Worm (Caenorhabditis elegans) whole organism, L1 larva: ENCODE data around the gene F22B5.6.

Experiments used
- aha-1 ChIP-seq: fragments of 150-350 bp; optimal IDR thresholded peaks from 2 replicates; lab custom pipeline; 2014; ENCODE audit warnings: missing biosample characterization, missing genetic modification characterization
- blmp-1 ChIP-seq: fragments of 150-350 bp; optimal IDR thresholded peaks from 2 replicates; lab custom pipeline; 2014; ENCODE audit warnings: missing biosample characterization, missing genetic modification characterization
- ceh-63 ChIP-seq: fragments of 200-800 bp; sonication (Bioruptor generic); optimal IDR thresholded peaks from 2 replicates; lab custom pipeline; 2018; ENCODE audit warnings: mild to moderate bottlenecking, missing genetic modification characterization, missing compliant biosample characterization
- ceh-82 ChIP-seq, 3 experiments: fragments of 150-350 bp in 1 of 3; sonication (generic microtip) in 2 of 3; optimal IDR thresholded peaks; 2 replicates each; lab custom pipeline; 2014 to 2017; ENCODE audit warnings: missing biosample characterization in 3 of 3, missing genetic modification characterization in 3 of 3
- ceh-90 ChIP-seq: sonication (generic microtip); optimal IDR thresholded peaks from 2 replicates; lab custom pipeline; 2016; ENCODE audit warnings: missing genetic modification characterization, missing compliant biosample characterization
- efl-1 ChIP-seq, 4 experiments: fragments of 150-350 bp; optimal IDR thresholded peaks in 3 of 4; peaks in 1 of 4; 1 replicate in 1 of 4; 2 replicates in 3 of 4; lab custom pipeline; 2014; ENCODE audit warnings: missing biosample characterization in 2 of 4, missing genetic modification characterization in 2 of 4, missing genetic modification reagents in 2 of 4
- efl-3 ChIP-seq: fragments of 200-800 bp; sonication (Bioruptor generic); optimal IDR thresholded peaks from 2 replicates; lab custom pipeline; 2018; ENCODE audit warnings: mild to moderate bottlenecking, missing genetic modification characterization, missing compliant biosample characterization
- elt-2 ChIP-seq: sonication (generic microtip); optimal IDR thresholded peaks from 2 replicates; lab custom pipeline; 2016; ENCODE audit warnings: missing genetic modification characterization, mild to moderate bottlenecking, inconsistent platforms, missing compliant biosample characterization, missing genetic modification reagents
- elt-3 ChIP-seq, 6 experiments: fragments of 150-350 bp in 1 of 6; sonication (generic microtip); optimal IDR thresholded peaks; 2 replicates each; lab custom pipeline; 2017 to 2018; ENCODE audit warnings: missing biosample characterization in 6 of 6, missing genetic modification characterization in 6 of 6, inconsistent platforms in 1 of 6
- fkh-8 ChIP-seq: sonication (generic microtip); optimal IDR thresholded peaks from 2 replicates; lab custom pipeline; 2016; ENCODE audit warnings: mild to moderate bottlenecking, missing genetic modification characterization, missing compliant biosample characterization
- hlh-4 ChIP-seq: sonication (generic microtip); optimal IDR thresholded peaks from 2 replicates; lab custom pipeline; 2016; ENCODE audit warnings: mild to moderate bottlenecking, missing genetic modification characterization, missing compliant biosample characterization
- isw-1 ChIP-seq: fragments of 200-800 bp; sonication (Bioruptor generic); IDR thresholded peaks from 2 replicates; pipeline ENCODE4 v1.3.6; 2022; ENCODE audit warnings: missing genetic modification characterization, missing compliant biosample characterization
- lin-14 ChIP-seq: fragments of 200-800 bp; sonication (Bioruptor generic); optimal IDR thresholded peaks from 2 replicates; lab custom pipeline; 2018; ENCODE audit warnings: mild to moderate bottlenecking, missing genetic modification characterization, moderate library complexity, missing compliant biosample characterization
- lin-35 ChIP-seq, 2 experiments: fragments of 150-350 bp; optimal IDR thresholded peaks; 2 replicates each; lab custom pipeline; 2014; ENCODE audit warnings: missing biosample characterization in 2 of 2, missing genetic modification characterization in 2 of 2, missing genetic modification reagents in 2 of 2
- lin-39 ChIP-seq: fragments of 150-350 bp; optimal IDR thresholded peaks from 2 replicates; lab custom pipeline; 2014; ENCODE audit warnings: missing biosample characterization, missing genetic modification reagents, missing genetic modification characterization
- mab-9 ChIP-seq: fragments of 200-800 bp; sonication (Bioruptor generic); IDR thresholded peaks from 2 replicates; pipeline ENCODE4 v1.3.6; 2022; ENCODE audit warnings: missing genetic modification reagents, missing genetic modification characterization, missing compliant biosample characterization
- mep-1 ChIP-seq: fragments of 150-350 bp; optimal IDR thresholded peaks from 2 replicates; lab custom pipeline; 2014; ENCODE audit warnings: missing biosample characterization, missing genetic modification characterization
- nhr-11 ChIP-seq: fragments of 150-350 bp; optimal IDR thresholded peaks from 2 replicates; lab custom pipeline; 2014; ENCODE audit warnings: missing biosample characterization, missing genetic modification characterization
- nhr-12 ChIP-seq: sonication (generic microtip); optimal IDR thresholded peaks from 2 replicates; lab custom pipeline; 2017; ENCODE audit warnings: missing biosample characterization, missing genetic modification characterization
- nhr-20 ChIP-seq: sonication (generic microtip); optimal IDR thresholded peaks from 2 replicates; lab custom pipeline; 2016; ENCODE audit warnings: mild to moderate bottlenecking, missing genetic modification characterization, missing compliant biosample characterization
- nhr-71 ChIP-seq: sonication (generic microtip); optimal IDR thresholded peaks from 2 replicates; lab custom pipeline; 2016; ENCODE audit warnings: mild to moderate bottlenecking, missing genetic modification characterization, moderate library complexity, missing compliant biosample characterization
- nhr-85 ChIP-seq: sonication (generic microtip); peaks from one replicate; lab custom pipeline; 2016; ENCODE audit warnings: missing genetic modification characterization, inconsistent platforms, missing compliant biosample characterization
- nhr-90 ChIP-seq: sonication (generic microtip); optimal IDR thresholded peaks from 2 replicates; lab custom pipeline; 2016; ENCODE audit warnings: mild to moderate bottlenecking, missing genetic modification characterization, missing compliant biosample characterization; ENCODE audit not compliant: poor library complexity
- rnt-1 ChIP-seq: sonication (generic microtip); optimal IDR thresholded peaks from 2 replicates; lab custom pipeline; 2016; ENCODE audit warnings: mild to moderate bottlenecking, missing genetic modification characterization, moderate library complexity, missing compliant biosample characterization
- snpc-4 ChIP-seq: fragments of 150-350 bp; optimal IDR thresholded peaks from 2 replicates; lab custom pipeline; 2014; ENCODE audit warnings: missing biosample characterization, missing genetic modification characterization
- snu-23 ChIP-seq: sonication (generic microtip); optimal IDR thresholded peaks from 2 replicates; lab custom pipeline; 2016; ENCODE audit warnings: missing genetic modification characterization, missing compliant biosample characterization
- tbx-2 ChIP-seq: sonication (generic microtip); optimal IDR thresholded peaks from 2 replicates; lab custom pipeline; 2016; ENCODE audit warnings: missing genetic modification characterization, missing compliant biosample characterization
- unc-130 ChIP-seq: fragments of 150-350 bp; optimal IDR thresholded peaks from 2 replicates; lab custom pipeline; 2017; ENCODE audit warnings: missing biosample characterization, missing genetic modification characterization, inconsistent platforms
- unc-62 ChIP-seq: fragments of 150-350 bp; optimal IDR thresholded peaks from 2 replicates; lab custom pipeline; 2014; ENCODE audit warnings: missing biosample characterization, missing genetic modification reagents, missing genetic modification characterization
- zag-1 ChIP-seq: fragments of 150-350 bp; optimal IDR thresholded peaks from 2 replicates; lab custom pipeline; 2014; ENCODE audit warnings: missing biosample characterization, missing genetic modification characterization
- zip-4 ChIP-seq: fragments of 200-800 bp; sonication (Bioruptor generic); optimal IDR thresholded peaks from 2 replicates; lab custom pipeline; 2018; ENCODE audit warnings: mild to moderate bottlenecking, missing genetic modification characterization, moderate library complexity, missing compliant biosample characterization
- ztf-11 ChIP-seq, 2 experiments: sonication (generic microtip); optimal IDR thresholded peaks; 2 replicates each; lab custom pipeline; 2016 to 2017; ENCODE audit warnings: missing genetic modification characterization in 2 of 2, missing biosample characterization in 1 of 2, missing compliant biosample characterization in 1 of 2

The F22B5.6 gene

DNA sequence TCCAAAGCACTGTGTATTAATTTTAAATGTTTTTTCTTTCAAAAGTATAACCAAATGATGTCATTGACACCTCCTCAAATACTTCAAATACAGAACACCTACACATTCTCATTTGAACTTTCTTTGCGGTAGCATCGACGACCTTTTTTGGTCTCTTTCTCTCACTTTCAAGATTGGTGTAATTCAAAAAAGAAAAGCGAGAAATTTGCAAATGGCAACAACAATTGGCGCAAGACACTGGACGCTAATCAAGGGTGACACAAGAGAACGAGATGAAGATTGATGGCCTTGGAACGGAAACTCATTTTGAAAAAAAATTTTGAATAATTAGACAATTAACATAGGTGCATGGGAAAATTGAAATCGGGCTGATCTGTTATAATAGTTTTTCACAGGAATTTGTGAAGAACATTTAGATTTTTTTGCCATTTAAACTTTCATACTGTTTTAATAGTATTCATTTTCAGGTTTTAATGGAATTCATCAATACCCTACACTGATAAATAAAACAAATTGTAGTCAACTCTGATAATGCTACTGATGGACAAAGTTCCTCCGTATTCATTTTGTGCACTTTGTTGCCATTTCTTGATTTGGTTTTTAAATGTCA lies 38.8 kb downstream of the F22B5.6 start, which contains the start of gene fdgt-2:
Gene fdgt-2 (plus strand): TSS at position 560 of the 610 bp plus-strand sequence.
- TF ChIP-seq lin-14 (GFP tag; lab: Kevin White, UChicago) = no peak
- no peak for TF ChIP-seq zip-4 (GFP tag; lab: Kevin White, UChicago)
- no peak for TF ChIP-seq unc-62
- peak; percentile 65 for TF ChIP-seq nhr-85 (tag; lab: Kevin White, UChicago)
- TF ChIP-seq ztf-11 (tag; optimal IDR thresholded peaks at IDR 0.05; lab: Kevin White, UChicago) = no peak
- TF ChIP-seq elt-3 (tag; optimal IDR thresholded peaks at IDR 0.05; lab: Kevin White, UChicago) = no peak
- TF ChIP-seq ceh-82 (tag; optimal IDR thresholded peaks at IDR 0.05; lab: Kevin White, UChicago) = no peak
- no peak for TF ChIP-seq efl-3 (GFP tag; lab: Kevin White, UChicago)
- no peak for TF ChIP-seq ceh-90 (tag; lab: Kevin White, UChicago)
- TF ChIP-seq nhr-71 = no peak
- TF ChIP-seq blmp-1 = peak; percentile 18
- peak; percentile 8 for TF ChIP-seq elt-2
- no peak for TF ChIP-seq efl-1 (optimal IDR thresholded peaks at IDR 0.05; lab: Kevin White, UChicago)
- peak in 1 of 2 experiments; percentile 6 for TF ChIP-seq efl-1 (GFP tag; optimal IDR thresholded peaks at IDR 0.05 in 1 of 2; lab: Kevin White, UChicago)
- no peak for TF ChIP-seq snu-23 (GFP tag; lab: Kevin White, UChicago)
- TF ChIP-seq unc-130 = no peak
- TF ChIP-seq mep-1 (tag; lab: Kevin White, UChicago) = no peak

DNA sequence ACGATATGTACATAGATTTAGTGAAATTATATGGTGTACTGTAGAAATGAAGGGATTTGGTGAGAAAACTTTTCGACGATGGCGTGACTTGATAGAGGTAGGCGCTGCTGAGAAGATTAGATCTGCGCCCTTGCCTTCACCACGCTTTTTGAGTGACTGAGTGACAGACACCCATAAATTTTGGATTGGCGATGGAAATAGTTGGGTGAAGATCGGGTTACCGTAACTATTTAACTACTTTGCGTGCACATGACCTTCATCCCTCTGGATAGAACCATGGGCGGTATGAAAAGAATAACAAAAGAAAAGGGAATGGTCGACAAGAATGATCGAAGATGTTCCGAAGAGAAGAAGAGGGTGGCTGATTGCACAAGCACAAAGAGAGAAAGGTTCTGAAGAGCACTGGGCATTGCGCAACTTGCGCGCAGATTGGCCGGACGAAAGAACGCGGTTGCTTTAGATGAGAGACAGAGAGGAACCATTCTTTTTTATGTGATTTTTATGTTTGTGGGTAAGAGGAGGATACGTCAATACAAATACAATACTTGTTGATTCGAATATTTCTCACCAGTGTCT lies 40.4 kb downstream of the F22B5.6 start:
- TF ChIP-seq lin-39 (tag; lab: Kevin White, UChicago) = no peak
- TF ChIP-seq efl-3 (GFP tag; lab: Kevin White, UChicago) = peak; percentile 84
- peak; percentile 17 for TF ChIP-seq lin-14 (GFP tag; lab: Kevin White, UChicago)
- TF ChIP-seq nhr-11 = no peak
- TF ChIP-seq nhr-85 (tag; lab: Kevin White, UChicago) = peak; percentile 79

DNA sequence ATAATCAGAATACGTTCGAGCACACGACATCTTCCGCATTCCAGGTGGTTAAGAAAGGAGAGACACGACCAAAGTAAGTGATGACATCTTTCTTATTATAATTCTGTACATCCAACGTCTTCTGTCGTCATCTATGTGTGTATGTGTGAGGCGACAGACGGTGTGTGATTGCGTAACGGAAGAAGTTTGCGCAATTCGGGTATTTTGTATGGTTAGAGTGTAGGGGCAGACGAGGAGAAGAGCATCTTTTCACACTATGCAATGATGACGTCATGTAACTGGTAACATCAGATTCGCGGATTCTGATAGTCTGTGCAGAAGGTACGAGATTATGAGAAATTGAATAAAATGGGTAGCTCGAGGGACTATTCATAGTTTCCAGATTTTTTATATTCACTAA lies 41.0 kb downstream of the F22B5.6 start:
- TF ChIP-seq hlh-4 (tag; lab: Kevin White, UChicago) = no peak
- no peak for TF ChIP-seq nhr-12
- TF ChIP-seq fkh-8 (tag; lab: Kevin White, UChicago) = no peak
- peak; percentile 0 for TF ChIP-seq rnt-1 (tag; lab: Kevin White, UChicago)
- TF ChIP-seq, all 84 proteins: peak for 1

DNA sequence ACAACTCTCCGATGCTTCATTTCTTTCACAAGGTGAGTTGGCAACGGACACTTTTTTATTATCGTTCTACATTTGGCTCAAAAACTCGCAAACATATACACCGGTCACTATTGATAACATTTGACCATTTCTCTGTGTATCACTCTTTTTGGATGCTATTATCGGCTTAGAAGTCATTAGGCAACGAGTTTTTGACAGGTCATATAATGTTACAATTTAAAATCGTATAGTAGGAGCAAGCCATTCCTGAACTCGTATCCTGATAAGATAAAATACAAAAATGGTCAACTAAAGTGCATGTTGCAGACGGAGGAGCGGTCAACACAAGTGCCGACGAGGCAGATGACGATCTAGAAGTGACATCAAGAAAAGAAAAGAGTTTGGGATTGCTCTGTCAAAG lies 43.1 kb downstream of the F22B5.6 start:
- TF ChIP-seq zag-1 = no peak
- peak; percentile 29 for TF ChIP-seq elt-2

DNA sequence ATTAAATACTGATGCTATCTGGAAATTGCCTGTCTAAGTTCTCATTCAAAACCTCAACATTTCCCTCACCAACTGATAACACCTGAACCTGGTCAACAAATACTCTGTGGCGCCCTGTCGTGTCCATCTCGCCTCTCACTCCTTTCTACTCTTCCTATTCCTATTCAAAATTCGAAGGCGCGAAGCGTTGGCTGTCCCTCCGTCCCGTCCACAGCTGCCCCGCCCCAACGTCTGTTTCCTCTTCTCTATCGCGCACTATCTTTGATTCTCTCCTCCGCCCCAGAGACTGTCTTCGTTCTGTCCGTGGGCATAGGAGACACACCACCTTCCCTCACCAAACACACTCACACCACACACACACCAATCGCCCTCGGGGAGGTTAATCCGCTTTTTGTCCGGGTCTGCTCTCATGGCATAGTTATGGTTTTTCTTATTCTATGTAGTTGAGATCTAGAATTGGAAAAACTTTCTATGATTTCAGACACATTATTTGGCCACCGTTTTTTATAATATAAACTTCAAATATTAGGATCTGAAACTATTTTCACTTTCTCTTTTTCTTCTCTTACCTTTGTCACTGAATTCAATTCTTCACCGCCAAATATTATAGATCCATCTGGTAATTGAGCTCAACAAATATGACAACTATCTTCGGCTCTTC lies 43.8 kb downstream of the F22B5.6 start, which contains the start of gene efl-3:
Gene efl-3 (plus strand): TSS at position 611 of the 661 bp plus-strand sequence.
- TF ChIP-seq ceh-63 = no peak
- peak; percentile 70 for TF ChIP-seq nhr-85 (tag; lab: Kevin White, UChicago)
- TF ChIP-seq elt-2 = peak; percentile 33
- peak; percentile 50 for TF ChIP-seq lin-14 (GFP tag; lab: Kevin White, UChicago)
- TF ChIP-seq lin-35 (GFP tag; optimal IDR thresholded peaks at IDR 0.05; lab: Kevin White, UChicago) = peak in 1 of 2 experiments; percentile 6
- peak; percentile 14 for TF ChIP-seq blmp-1
- no peak for TF ChIP-seq lin-39 (tag; lab: Kevin White, UChicago)
- TF ChIP-seq, all 84 proteins: peak for 5

DNA sequence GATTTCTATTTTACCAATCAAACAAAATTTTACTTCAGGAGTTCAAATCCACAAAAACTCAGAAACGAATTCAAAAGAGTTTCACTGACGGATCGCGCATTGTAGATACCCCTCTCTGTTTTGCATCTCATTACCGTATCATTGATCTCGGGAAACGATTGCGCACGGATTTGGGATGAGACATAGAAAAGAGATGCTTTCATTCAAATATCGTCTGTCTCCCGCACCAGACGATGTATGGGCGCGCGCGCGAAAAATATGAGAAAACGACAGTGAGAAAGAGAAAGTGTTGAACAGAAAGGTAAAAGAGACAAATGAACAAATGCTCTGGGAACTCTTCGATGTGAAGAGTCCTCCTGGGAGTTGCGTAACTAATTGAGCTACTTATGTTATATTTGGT lies 45.0 kb downstream of the F22B5.6 start:
- TF ChIP-seq snpc-4 = no peak
- TF ChIP-seq blmp-1 = peak; percentile 92

DNA sequence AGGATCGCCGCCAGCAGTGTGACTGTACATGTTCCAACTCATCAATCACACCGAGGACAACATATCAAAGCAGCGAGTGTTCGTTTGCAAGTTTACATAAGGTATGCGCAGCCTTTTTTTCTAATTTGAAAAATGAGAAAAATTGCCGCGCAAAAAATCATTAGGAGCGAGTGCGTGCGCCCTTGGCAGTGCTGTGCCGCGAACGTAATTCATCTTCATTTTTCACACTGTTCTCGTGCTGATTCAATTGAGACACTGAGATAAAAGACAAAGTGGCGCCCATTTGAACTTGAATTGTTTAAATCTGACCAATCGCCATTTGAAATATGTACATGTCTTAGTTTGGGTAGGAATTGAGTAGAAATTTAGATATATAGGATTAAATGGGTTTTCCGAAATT lies 46.5 kb downstream of the F22B5.6 start:
- TF ChIP-seq lin-39 (tag; lab: Kevin White, UChicago) = peak; percentile 60
- TF ChIP-seq tbx-2 = no peak
- TF ChIP-seq nhr-11 = no peak
- TF ChIP-seq isw-1 (GFP tag; lab: Robert Waterston, UW) = no peak
- TF ChIP-seq nhr-90 (tag; lab: Kevin White, UChicago) = no peak
- peak in 1 of 2 experiments; percentile 28 for TF ChIP-seq ztf-11 (tag; optimal IDR thresholded peaks at IDR 0.05; lab: Kevin White, UChicago)
- TF ChIP-seq blmp-1 = peak; percentile 17
- TF ChIP-seq nhr-71 = no peak
- no peak for TF ChIP-seq aha-1 (tag; lab: Kevin White, UChicago)
- TF ChIP-seq nhr-85 (tag; lab: Kevin White, UChicago) = peak; percentile 82
- no peak for TF ChIP-seq nhr-20 (tag; lab: Kevin White, UChicago)
- TF ChIP-seq lin-35 (GFP tag; optimal IDR thresholded peaks at IDR 0.05; lab: Kevin White, UChicago) = no peak
- peak; percentile 50 for TF ChIP-seq efl-3 (GFP tag; lab: Kevin White, UChicago)
- TF ChIP-seq efl-1 (optimal IDR thresholded peaks at IDR 0.05; lab: Kevin White, UChicago) = no peak
- no peak for TF ChIP-seq efl-1 (GFP tag; optimal IDR thresholded peaks at IDR 0.05 in 1 of 2; lab: Kevin White, UChicago)
- peak; percentile 45 for TF ChIP-seq lin-14 (GFP tag; lab: Kevin White, UChicago)
- TF ChIP-seq mab-9 (GFP tag; lab: Robert Waterston, UW) = no peak
- TF ChIP-seq, all 84 proteins: peak for 6
